Worm (Caenorhabditis elegans) whole organism, L4/young adult: ENCODE measurements around the gene idpc-6.

Experiments used
- dao-5 ChIP-seq: sonication (generic microtip); optimal IDR thresholded peaks from 2 replicates; lab custom pipeline; 2016; ENCODE audit warnings: missing genotype, missing genetic modification characterization, moderate library complexity, missing compliant biosample characterization
- him-1 ChIP-seq: sonication (generic microtip); optimal IDR thresholded peaks from 2 replicates; lab custom pipeline; 2016; ENCODE audit warnings: missing genotype, missing genetic modification reagents, missing genetic modification characterization, missing compliant biosample characterization

- no peak for TF ChIP-seq dao-5 (tag; lab: Kevin White, UChicago)
- no peak for TF ChIP-seq him-1 (tag; lab: Kevin White, UChicago)
Observed at ce11 chrV:9620417-9620816, 467 bp downstream of the idpc-6 start.
